Fruit fly (Drosophila melanogaster) whole organism, embryonic: Measurements from ENCODE around the gene slmo.

ENCODE experiments used
- Ada2b ChIP-seq: fragments of 200-800 bp; sonication (Bioruptor generic); IDR thresholded peaks from 2 replicates; pipeline ENCODE4 v1.3.6; 2022; ENCODE audit warnings: missing biosample characterization, missing genetic modification characterization
- Antp ChIP-seq: fragments of 200-800 bp; sonication (Bioruptor generic); optimal IDR thresholded peaks from 3 replicates; lab custom pipeline; 2016; ENCODE audit warnings: missing biosample characterization, missing genetic modification characterization
- Awh ChIP-seq: fragments of 200-800 bp; sonication (Bioruptor generic); IDR thresholded peaks from 2 replicates; pipeline ENCODE4, ENCODE4 v1.3.6; 2022; ENCODE audit warnings: missing biosample characterization, missing genetic modification characterization
- Blimp-1 ChIP-seq: fragments of 200-800 bp; sonication (Bioruptor generic); optimal IDR thresholded peaks from 3 replicates; lab custom pipeline; 2018; ENCODE audit warnings: missing biosample characterization, missing genetic modification characterization, mild to moderate bottlenecking, moderate library complexity, missing genetic modification reagents
- CG10267 ChIP-seq: fragments of 200-800 bp; sonication (Bioruptor generic); optimal IDR thresholded peaks from 2 replicates; lab custom pipeline; 2018; ENCODE audit warnings: missing biosample characterization, mild to moderate bottlenecking, missing genetic modification characterization, moderate library complexity
- CG11456 ChIP-seq: fragments of 200-800 bp; sonication (Bioruptor generic); IDR thresholded peaks from 3 replicates; pipeline ENCODE4 v1.3.6; 2022; ENCODE audit warnings: missing biosample characterization, missing genetic modification characterization
- CG11723 ChIP-seq: fragments of 200-800 bp; sonication (Bioruptor generic); optimal IDR thresholded peaks from 2 replicates; lab custom pipeline; 2017; ENCODE audit warnings: missing biosample characterization, mild to moderate bottlenecking, missing genetic modification characterization
- CG14667 ChIP-seq: fragments of 200-800 bp; sonication (Bioruptor generic); IDR thresholded peaks from 2 replicates; pipeline ENCODE4 v1.3.6; 2022; ENCODE audit warnings: missing biosample characterization, missing genetic modification characterization
- CG15514 ChIP-seq: fragments of 200-800 bp; sonication (Bioruptor generic); optimal IDR thresholded peaks from 3 replicates; lab custom pipeline; 2017; ENCODE audit warnings: missing biosample characterization, missing genetic modification characterization, mild to moderate bottlenecking, moderate library complexity, missing genetic modification reagents
- CG16813 ChIP-seq: fragments of 200-800 bp; sonication (Bioruptor generic); IDR thresholded peaks from 3 replicates; pipeline ENCODE4 v1.3.6; 2022; ENCODE audit warnings: missing biosample characterization, missing genetic modification characterization; ENCODE audit not compliant: partially characterized antibody
- CG18262 ChIP-seq: fragments of 200-800 bp; optimal IDR thresholded peaks from 3 replicates; lab custom pipeline; 2019; ENCODE audit warnings: missing biosample characterization, mild to moderate bottlenecking, missing genetic modification characterization, moderate library complexity
- CG18476 ChIP-seq: fragments of 200-800 bp; sonication (Bioruptor generic); optimal IDR thresholded peaks from 2 replicates; lab custom pipeline; 2016; ENCODE audit warnings: missing biosample characterization, mild to moderate bottlenecking, missing genetic modification characterization
- CG30403 ChIP-seq: fragments of 200-800 bp; sonication (Bioruptor generic); optimal IDR thresholded peaks from 3 replicates; lab custom pipeline; 2016; ENCODE audit warnings: missing biosample characterization, missing genetic modification characterization
- CG34224 ChIP-seq: fragments of 200-800 bp; sonication (Bioruptor generic); IDR thresholded peaks from 3 replicates; pipeline ENCODE4 v1.3.6; 2022; ENCODE audit warnings: missing biosample characterization, missing genetic modification characterization; ENCODE audit not compliant: partially characterized antibody
- CG3838 ChIP-seq: fragments of 200-800 bp; sonication (Bioruptor generic); optimal IDR thresholded peaks from 3 replicates; lab custom pipeline; 2016; ENCODE audit warnings: missing biosample characterization, missing genetic modification characterization
- CG42726 ChIP-seq: fragments of 200-800 bp; sonication (Bioruptor generic); IDR thresholded peaks from 2 replicates; pipeline ENCODE4 v1.3.6; 2022; ENCODE audit warnings: missing biosample characterization, missing genetic modification characterization; ENCODE audit not compliant: partially characterized antibody
- CG6854 ChIP-seq: fragments of 200-800 bp; sonication (Bioruptor generic); optimal IDR thresholded peaks from 3 replicates; lab custom pipeline; 2017; ENCODE audit warnings: missing biosample characterization, mild to moderate bottlenecking, missing genetic modification characterization
- Dbx ChIP-seq: fragments of 200-800 bp; sonication (Bioruptor generic); IDR thresholded peaks from 3 replicates; pipeline ENCODE4 v1.3.6; 2022; ENCODE audit warnings: missing biosample characterization, missing genetic modification characterization
- Dll ChIP-seq: fragments of 200-800 bp; sonication (Bioruptor generic); IDR thresholded peaks from 4 replicates; pipeline ENCODE4 v1.3.6; 2022; ENCODE audit warnings: missing biosample characterization, missing genetic modification characterization; ENCODE audit not compliant: partially characterized antibody
- E2f2 ChIP-seq: fragments of 200-800 bp; sonication (Bioruptor generic); IDR thresholded peaks from 2 replicates; pipeline ENCODE4 v1.3.6; 2022; ENCODE audit warnings: missing biosample characterization, missing genetic modification characterization
- Gug ChIP-seq: fragments of 200-800 bp; sonication (Bioruptor generic); IDR thresholded peaks from 4 replicates; pipeline ENCODE4 v1.3.6; 2022; ENCODE audit warnings: missing biosample characterization, missing genetic modification characterization
- HmgZ ChIP-seq: fragments of 200-800 bp; sonication (Bioruptor generic); optimal IDR thresholded peaks from 2 replicates; lab custom pipeline; 2018; ENCODE audit warnings: missing biosample characterization, mild to moderate bottlenecking, missing genetic modification characterization
- Hr3 ChIP-seq: fragments of 200-800 bp; sonication (Bioruptor generic); optimal IDR thresholded peaks from 3 replicates; lab custom pipeline; 2016; ENCODE audit warnings: missing biosample characterization, missing genetic modification characterization
- Jarid2 ChIP-seq: fragments of 200-800 bp; sonication (Bioruptor generic); optimal IDR thresholded peaks from 3 replicates; lab custom pipeline; 2017; ENCODE audit warnings: mild to moderate bottlenecking, missing biosample characterization, missing genetic modification reagents, missing genetic modification characterization
- MBD-R2 ChIP-seq: fragments of 200-800 bp; sonication (Bioruptor generic); IDR thresholded peaks from 2 replicates; pipeline ENCODE4 v1.3.6; 2022; ENCODE audit warnings: missing biosample characterization, missing genetic modification characterization
- Mes4 ChIP-seq: fragments of 200-800 bp; sonication (Bioruptor generic); optimal IDR thresholded peaks from 2 replicates; lab custom pipeline; 2016; ENCODE audit warnings: missing biosample characterization, missing genetic modification characterization
- Six4 ChIP-seq: fragments of 200-800 bp; sonication (Bioruptor generic); optimal IDR thresholded peaks from 2 replicates; lab custom pipeline; 2016; ENCODE audit warnings: missing biosample characterization, missing genetic modification characterization
- Sox100B ChIP-seq: fragments of 200-800 bp; sonication (Bioruptor generic); optimal IDR thresholded peaks from 3 replicates; lab custom pipeline; 2018; ENCODE audit warnings: missing biosample characterization, mild to moderate bottlenecking, missing genetic modification characterization
- Sox102F ChIP-seq: fragments of 200-800 bp; sonication (Bioruptor generic); optimal IDR thresholded peaks from 2 replicates; lab custom pipeline; 2018; ENCODE audit warnings: missing biosample characterization, mild to moderate bottlenecking, missing genetic modification characterization, moderate library complexity
- bbx ChIP-seq: fragments of 200-800 bp; sonication (Bioruptor generic); IDR thresholded peaks from 2 replicates; pipeline ENCODE4 v1.3.6; 2022; ENCODE audit warnings: missing biosample characterization, missing genetic modification characterization; ENCODE audit not compliant: partially characterized antibody
- bowl ChIP-seq: fragments of 200-800 bp; sonication (Bioruptor generic); IDR thresholded peaks from 2 replicates; pipeline ENCODE4 v1.3.6; 2022; ENCODE audit warnings: missing biosample characterization, missing genetic modification characterization
- bsh ChIP-seq, 2 experiments: fragments of 200-800 bp; sonication (Bioruptor generic); optimal IDR thresholded peaks; 2 replicates each; lab custom pipeline; 2017 to 2018; ENCODE audit warnings: mild to moderate bottlenecking in 2 of 2, missing biosample characterization in 2 of 2, missing genetic modification characterization in 2 of 2, moderate library complexity in 1 of 2
- crc ChIP-seq: fragments of 200-800 bp; sonication (Bioruptor generic); optimal IDR thresholded peaks from 2 replicates; lab custom pipeline; 2016; ENCODE audit warnings: missing biosample characterization, missing genetic modification characterization
- da ChIP-seq: fragments of 200-800 bp; sonication (Bioruptor generic); optimal IDR thresholded peaks from 2 replicates; lab custom pipeline; 2016; ENCODE audit warnings: missing biosample characterization, missing genetic modification characterization
- dmrt11E ChIP-seq: fragments of 200-800 bp; sonication (Bioruptor generic); optimal IDR thresholded peaks from 3 replicates; lab custom pipeline; 2018; ENCODE audit warnings: missing biosample characterization, mild to moderate bottlenecking, missing genetic modification characterization, moderate library complexity
- emc ChIP-seq: fragments of 200-800 bp; sonication (Bioruptor generic); optimal IDR thresholded peaks from 2 replicates; lab custom pipeline; 2016; ENCODE audit warnings: missing biosample characterization, missing genetic modification characterization
- ewg ChIP-seq: fragments of 200-800 bp; sonication (Bioruptor generic); optimal IDR thresholded peaks from 3 replicates; lab custom pipeline; 2017; ENCODE audit warnings: mild to moderate bottlenecking, missing biosample characterization, missing genetic modification reagents, missing genetic modification characterization
- fd64A ChIP-seq: fragments of 200-800 bp; sonication (Bioruptor generic); optimal IDR thresholded peaks from 3 replicates; lab custom pipeline; 2018; ENCODE audit warnings: missing biosample characterization, mild to moderate bottlenecking, missing genetic modification characterization
- gcm2 ChIP-seq: fragments of 200-800 bp; sonication (Bioruptor generic); optimal IDR thresholded peaks from 2 replicates; lab custom pipeline; 2016; ENCODE audit warnings: missing biosample characterization, missing genetic modification characterization
- ham ChIP-seq: fragments of 200-800 bp; sonication (Bioruptor generic); IDR thresholded peaks from 2 replicates; pipeline ENCODE4 v1.3.6; 2022; ENCODE audit warnings: missing biosample characterization, missing genetic modification characterization
- inv ChIP-seq: fragments of 200-800 bp; sonication (Bioruptor generic); IDR thresholded peaks from 2 replicates; pipeline ENCODE4 v1.3.6; 2022; ENCODE audit warnings: missing biosample characterization, missing genetic modification characterization; ENCODE audit not compliant: partially characterized antibody
- lbe ChIP-seq: fragments of 200-800 bp; sonication (Bioruptor generic); optimal IDR thresholded peaks from 2 replicates; lab custom pipeline; 2016; ENCODE audit warnings: missing biosample characterization, mild to moderate bottlenecking, missing genetic modification characterization
- mam ChIP-seq: fragments of 200-800 bp; sonication (Bioruptor generic); optimal IDR thresholded peaks from 3 replicates; lab custom pipeline; 2016; ENCODE audit warnings: missing biosample characterization, missing genetic modification characterization
- onecut ChIP-seq: fragments of 200-800 bp; sonication (Bioruptor generic); IDR thresholded peaks from 2 replicates; pipeline ENCODE4 v1.3.6; 2022; ENCODE audit warnings: missing biosample characterization, missing genetic modification characterization
- p53 ChIP-seq: fragments of 200-800 bp; sonication (Bioruptor generic); optimal IDR thresholded peaks from 2 replicates; lab custom pipeline; 2016; ENCODE audit warnings: missing biosample characterization, missing genetic modification characterization
- psq ChIP-seq: fragments of 200-800 bp; sonication (Bioruptor generic); optimal IDR thresholded peaks from 2 replicates; lab custom pipeline; 2017; ENCODE audit warnings: missing biosample characterization, missing genetic modification characterization
- pum ChIP-seq: fragments of 200-800 bp; sonication (Bioruptor generic); optimal IDR thresholded peaks from 2 replicates; lab custom pipeline; 2016; ENCODE audit warnings: missing biosample characterization, missing genetic modification characterization
- ssp ChIP-seq: fragments of 200-800 bp; sonication (Bioruptor generic); IDR thresholded peaks from 2 replicates; pipeline ENCODE4 v1.3.6; 2022; ENCODE audit warnings: missing biosample characterization, missing genetic modification characterization
- tin ChIP-seq: fragments of 200-800 bp; sonication (Bioruptor generic); optimal IDR thresholded peaks from 3 replicates; lab custom pipeline; 2016; ENCODE audit warnings: missing biosample characterization, missing genetic modification characterization
- trh ChIP-seq: fragments of 200-800 bp; sonication (Bioruptor generic); optimal IDR thresholded peaks from 2 replicates; lab custom pipeline; 2016; ENCODE audit warnings: missing biosample characterization, missing genetic modification characterization

The slmo gene

DNA sequence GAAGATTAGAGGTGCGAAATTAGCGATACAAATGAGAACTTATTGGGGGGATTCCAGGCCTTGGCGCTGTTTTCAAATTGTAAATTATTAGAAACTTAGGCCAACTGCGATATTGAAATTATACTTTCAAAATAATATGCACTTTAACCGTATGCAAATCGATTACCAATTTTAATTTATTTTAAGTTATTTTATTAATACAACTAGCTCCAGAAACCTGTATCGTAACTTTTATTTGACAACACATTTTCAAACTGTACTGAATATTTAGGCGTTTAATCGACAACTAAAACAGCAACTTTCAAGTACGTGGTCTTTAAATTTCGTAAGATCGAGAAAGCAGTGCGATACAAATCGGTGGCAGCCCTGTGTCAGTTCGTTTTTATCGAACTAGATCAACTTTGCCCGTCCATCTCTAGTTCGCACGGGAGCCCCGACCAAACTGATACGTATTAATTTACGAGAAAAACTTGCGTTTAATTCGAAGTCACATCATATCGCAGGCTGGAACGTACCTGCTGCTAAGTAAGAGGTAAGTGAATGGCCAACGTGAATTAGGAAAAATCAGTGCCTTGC, 22.2 kb upstream of the slmo start, which contains the start of the genes CG9154 and Kr-h2 (continued):
- TF ChIP-seq CG3838 (GFP tag; lab: Kevin White, UChicago) (no peak), CG6854 (GFP tag; lab: Kevin White, UChicago) (no peak), CG10267 (tag; lab: Kevin White, UChicago) (peak; percentile 57), crc (GFP tag; lab: Kevin White, UChicago) (no peak), Mes4 (GFP tag; lab: Kevin White, UChicago) (peak; percentile 23), Sox100B (peak; percentile 1), CG16813 (GFP tag; lab: Robert Waterston, UW) (peak; percentile 73), dmrt11E (tag; lab: Kevin White, UChicago) (peak; percentile 11), CG18476 (GFP tag; lab: Kevin White, UChicago) (no peak), CG34224 (GFP tag; lab: Robert Waterston, UW) (peak; percentile 57), bsh (GFP tag; optimal IDR thresholded peaks at IDR 0.05; lab: Kevin White, UChicago) (peak in 1 of 2 experiments; percentile 17), ham (GFP tag; lab: Robert Waterston, UW) (no peak), Awh (no peak), bbx (peak; percentile 63), CG11456 (GFP tag; lab: Robert Waterston, UW) (no peak), E2f2 (GFP tag; lab: Robert Waterston, UW) (peak; percentile 87), lbe (GFP tag; lab: Kevin White, UChicago) (no peak), Hr3 (GFP tag; lab: Kevin White, UChicago) (no peak), inv (GFP tag; lab: Robert Waterston, UW) (peak; percentile 57; the same call in 1 of the 2 replicates), Sox102F (GFP tag; lab: Kevin White, UChicago) (no peak), Ada2b (GFP tag; lab: Robert Waterston, UW) (no peak), trh (GFP tag; lab: Kevin White, UChicago) (no peak), CG14667 (GFP tag; lab: Robert Waterston, UW) (no peak), ssp (GFP tag; lab: Robert Waterston, UW) (0 out of 2 replicates have a peak, but pooled peaks have one; percentile 18), CG11723 (GFP tag; lab: Kevin White, UChicago) (peak; percentile 14), pum (GFP tag; lab: Kevin White, UChicago) (peak; percentile 15), Gug (GFP tag; lab: Robert Waterston, UW) (no peak), p53 (no peak), bowl (GFP tag; lab: Robert Waterston, UW) (no peak), Jarid2 (GFP tag; lab: Kevin White, UChicago) (peak; percentile 14), CG30403 (GFP tag; lab: Kevin White, UChicago) (peak; percentile 48), emc (no peak), gcm2 (GFP tag; lab: Kevin White, UChicago) (no peak), ewg (GFP tag; lab: Kevin White, UChicago) (no peak), Dll (GFP tag; lab: Robert Waterston, UW) (peak; percentile 66; the same call in 2 of the 4 replicates), mam (GFP tag; lab: Kevin White, UChicago) (peak; percentile 8), Six4 (GFP tag; lab: Kevin White, UChicago) (no peak), HmgZ (tag; lab: Kevin White, UChicago) (peak; percentile 12), da (no peak), Antp (GFP tag; lab: Kevin White, UChicago) (peak; percentile 32), Dbx (GFP tag; lab: Robert Waterston, UW) (no peak), onecut (GFP tag; lab: Robert Waterston, UW) (0 out of 2 replicates have a peak, but pooled peaks have one; percentile 4), fd64A (no peak), MBD-R2 (peak; percentile 37; the same call in 1 of the 2 replicates), tin (GFP tag; lab: Kevin White, UChicago) (no peak), CG15514 (GFP tag; lab: Kevin White, UChicago) (peak; percentile 100), CG42726 (GFP tag; lab: Robert Waterston, UW) (peak; percentile 69), psq (GFP tag; lab: Kevin White, UChicago) (no peak), CG18262 (tag; lab: Kevin White, UChicago) (peak; percentile 42), Blimp-1 (GFP tag; lab: Kevin White, UChicago) (peak; percentile 0)
